Fruit fly (Drosophila melanogaster): ENCODE data around the gene apolpp.
A peak's percentile ranks its signal among the peaks of the same experiment; 100 is the strongest.

The apolpp gene

dm6 chr4:1029198-1029795 lies 31.5 kb upstream of the apolpp start, which contains the start of gene Mpv17 (continued):
- TF ChIP-seq CG3919 (GFP tag; optimal IDR thresholded peaks at IDR 0.05) = peak; percentile 22

dm6 chr4:1030692-1031110 lies 30.1 kb upstream of the apolpp start:
- TF ChIP-seq achi (GFP tag; optimal IDR thresholded peaks at IDR 0.05) = no peak
- TF ChIP-seq cyc (GFP tag; optimal IDR thresholded peaks at IDR 0.05) = peak; percentile 0
- TF ChIP-seq CG8319 (GFP tag; optimal IDR thresholded peaks at IDR 0.05) = peak; percentile 12
- no peak for TF ChIP-seq CG6163 (GFP tag; IDR thresholded peaks at IDR 0.05)
- no peak for TF ChIP-seq CG11762 (GFP tag; optimal IDR thresholded peaks at IDR 0.05; ENCODE audit: insufficient read depth)
- no peak for TF ChIP-seq fd59A (GFP tag; optimal IDR thresholded peaks at IDR 0.05)
- peak; percentile 2 for TF ChIP-seq CG10631 (GFP tag; optimal IDR thresholded peaks at IDR 0.05)
- TF ChIP-seq Hr39 (GFP tag; optimal IDR thresholded peaks at IDR 0.05) = peak; percentile 26
- TF ChIP-seq OdsH (GFP tag; optimal IDR thresholded peaks at IDR 0.05) = no peak
- peak; percentile 36 for TF ChIP-seq CG31627 (GFP tag; optimal IDR thresholded peaks at IDR 0.05)
- TF ChIP-seq CG16779 (tag; optimal IDR thresholded peaks at IDR 0.05) = no peak
- peak; percentile 15 for TF ChIP-seq esn (GFP tag; optimal IDR thresholded peaks at IDR 0.05)
- no peak for TF ChIP-seq CG10669 (GFP tag; optimal IDR thresholded peaks at IDR 0.05)
- no peak for TF ChIP-seq CG6854 (GFP tag; optimal IDR thresholded peaks at IDR 0.05)
- peak; percentile 38 for TF ChIP-seq Eip78C (GFP tag)
- TF ChIP-seq pdm3 (GFP tag; optimal IDR thresholded peaks at IDR 0.05) = peak; percentile 21
- peak; percentile 18 for TF ChIP-seq lz (GFP tag; optimal IDR thresholded peaks at IDR 0.05)
- TF ChIP-seq Ets96B (tag; optimal IDR thresholded peaks at IDR 0.05) = peak; percentile 4

DNA sequence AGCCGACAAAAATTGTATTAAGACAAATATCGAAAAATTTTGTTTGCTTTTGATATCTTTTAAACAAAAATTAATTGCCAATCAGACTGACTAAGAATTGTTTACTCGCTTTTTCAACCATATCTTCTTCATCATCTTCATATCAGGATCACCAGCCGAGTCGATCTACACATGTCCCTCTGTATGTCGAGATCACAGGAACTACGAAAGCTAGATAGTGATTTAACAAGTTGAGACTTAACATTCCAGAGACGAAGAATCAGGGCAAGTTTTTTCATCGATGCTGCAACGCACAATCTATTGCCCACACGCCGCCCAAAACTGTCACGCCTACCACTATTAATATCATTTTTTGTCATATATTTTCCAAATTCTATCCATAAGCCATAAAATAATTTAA lies 29.6 kb upstream of the apolpp start, which contains the start of gene ATPsynbeta:
ATPsynbeta (plus strand) TSS at position 348 of the 400 bp plus-strand sequence.
- TF ChIP-seq eg (GFP tag; IDR thresholded peaks at IDR 0.05) = no peak
- TF ChIP-seq vri (GFP tag; optimal IDR thresholded peaks at IDR 0.05) = no peak
- TF ChIP-seq Eip78C (GFP tag) = peak; percentile 55
- no peak for TF ChIP-seq CG11294 (GFP tag; IDR thresholded peaks at IDR 0.05)
- no peak for TF ChIP-seq Blimp-1 (GFP tag; optimal IDR thresholded peaks at IDR 0.05)
- no peak for TF ChIP-seq salr (GFP tag; optimal IDR thresholded peaks at IDR 0.05)
- TF ChIP-seq lz (GFP tag; optimal IDR thresholded peaks at IDR 0.05) = no peak
- TF ChIP-seq CG3919 (GFP tag; optimal IDR thresholded peaks at IDR 0.05) = no peak
- TF ChIP-seq acj6 (GFP tag; optimal IDR thresholded peaks at IDR 0.05) = no peak

dm6 chr4:1031687-1032140 lies 29.1 kb upstream of the apolpp start, which contains the start of gene CG11076:
CG11076 (minus strand) TSS chr4:1031757.
- TF ChIP-seq svp (GFP tag) (no peak), CG8319 (GFP tag; optimal IDR thresholded peaks at IDR 0.05) (no peak), dsx (GFP tag; optimal IDR thresholded peaks at IDR 0.05; ENCODE audit: poor library complexity, severe bottlenecking) (no peak), CG11762 (GFP tag; optimal IDR thresholded peaks at IDR 0.05; ENCODE audit: insufficient read depth) (no peak), Ets21C (GFP tag; optimal IDR thresholded peaks at IDR 0.05) (peak; percentile 33), Eip78C (GFP tag) (peak; percentile 73), acj6 (GFP tag; optimal IDR thresholded peaks at IDR 0.05) (no peak), CG32006 (GFP tag; optimal IDR thresholded peaks at IDR 0.05) (no peak), CG6854 (GFP tag; optimal IDR thresholded peaks at IDR 0.05) (no peak), Sox102F (GFP tag; optimal IDR thresholded peaks at IDR 0.05) (peak; percentile 58), Met (GFP tag; optimal IDR thresholded peaks at IDR 0.05) (peak; percentile 43), Lpt (GFP tag; optimal IDR thresholded peaks at IDR 0.05) (no peak), CG6792 (GFP tag; optimal IDR thresholded peaks at IDR 0.05) (no peak), CG8632 (GFP tag; optimal IDR thresholded peaks at IDR 0.05) (no peak), net (GFP tag; optimal IDR thresholded peaks at IDR 0.05) (no peak), fd59A (GFP tag; optimal IDR thresholded peaks at IDR 0.05) (no peak), CG34406 (GFP tag; optimal IDR thresholded peaks at IDR 0.05) (no peak), Eip75B (GFP tag; optimal IDR thresholded peaks at IDR 0.05) (peak; percentile 16), achi (GFP tag; optimal IDR thresholded peaks at IDR 0.05) (no peak), vri (GFP tag; optimal IDR thresholded peaks at IDR 0.05) (peak; percentile 98), Blimp-1 (GFP tag; optimal IDR thresholded peaks at IDR 0.05) (no peak), Gug (GFP tag; IDR thresholded peaks at IDR 0.05) (no peak), CG10669 (GFP tag; optimal IDR thresholded peaks at IDR 0.05) (no peak), spab (GFP tag; optimal IDR thresholded peaks at IDR 0.05) (no peak), CG10631 (GFP tag; optimal IDR thresholded peaks at IDR 0.05) (no peak), pdm3 (GFP tag; optimal IDR thresholded peaks at IDR 0.05) (no peak), CG7368 (GFP tag; optimal IDR thresholded peaks at IDR 0.05) (no peak), OdsH (GFP tag; optimal IDR thresholded peaks at IDR 0.05) (peak; percentile 2), lz (GFP tag; optimal IDR thresholded peaks at IDR 0.05) (peak; percentile 43), eg (GFP tag; IDR thresholded peaks at IDR 0.05) (no peak), topi (GFP tag; optimal IDR thresholded peaks at IDR 0.05) (peak; percentile 54), CG31627 (GFP tag; optimal IDR thresholded peaks at IDR 0.05) (no peak), CG6808 (GFP tag; optimal IDR thresholded peaks at IDR 0.05) (no peak), cyc (GFP tag; optimal IDR thresholded peaks at IDR 0.05) (peak; percentile 19)

Measured in whole organism, prepupa.